Worm (Caenorhabditis elegans) whole organism, midembryonic: ENCODE measurements around the gene cpar-1.

Source experiments
- klf-2 ChIP-seq: fragments of 200-800 bp; sonication (Bioruptor generic); conservative IDR thresholded peaks from 2 replicates; pipeline ENCODE4 v1.3.6; 2022; ENCODE audit warnings: missing genetic modification reagents, missing genetic modification characterization, missing compliant biosample characterization
- tab-1 ChIP-seq: fragments of 200-800 bp; sonication (Bioruptor generic); IDR thresholded peaks from 2 replicates; pipeline ENCODE4 v1.3.6; 2022; ENCODE audit warnings: missing genetic modification characterization, missing compliant biosample characterization

DNA sequence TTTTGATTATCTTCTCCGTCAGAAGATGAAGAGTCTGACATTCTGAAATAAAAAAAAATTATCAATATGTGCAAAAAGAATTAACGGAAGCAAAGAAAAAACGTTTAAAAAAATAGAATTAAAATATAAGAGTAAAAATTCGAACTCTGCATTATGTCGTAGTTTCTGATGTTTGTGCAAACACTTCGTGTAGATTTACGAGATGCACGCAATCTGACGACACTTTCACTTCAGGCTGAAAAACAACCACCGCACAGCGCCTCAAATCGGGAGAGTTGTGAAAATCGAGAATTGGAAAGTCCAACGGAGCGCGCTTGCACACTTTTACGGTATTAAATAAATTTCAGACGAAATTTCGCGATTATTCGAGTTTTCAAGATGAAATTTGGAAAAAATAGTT is 27.3 kb upstream of the cpar-1 start, which contains the start of gene T26G10.1:
- TF ChIP-seq klf-2 (GFP tag; lab: Robert Waterston, UW) (no peak), tab-1 (GFP tag; lab: Robert Waterston, UW) (no peak)
